Fruit fly (Drosophila melanogaster) whole organism, embryonic: ENCODE data around the gene CG33523.

Experiments used
- CG31224 ChIP-seq: fragments of 200-800 bp; sonication (Bioruptor generic); IDR thresholded peaks from 2 replicates; pipeline ENCODE4 v1.3.6; 2022; ENCODE audit warnings: missing biosample characterization, missing genetic modification characterization
- Dref ChIP-seq: fragments of 200-800 bp; sonication (Bioruptor generic); IDR thresholded peaks from 2 replicates; pipeline ENCODE4 v1.3.6; 2022; ENCODE audit warnings: missing biosample characterization, missing genetic modification characterization
- HHEX ChIP-seq: fragments of 200-800 bp; sonication (Bioruptor generic); optimal IDR thresholded peaks from 3 replicates; lab custom pipeline; 2017; ENCODE audit warnings: missing biosample characterization, mild to moderate bottlenecking, missing genetic modification characterization, missing genetic modification reagents
- Max ChIP-seq: fragments of 200-800 bp; sonication (Bioruptor generic); optimal IDR thresholded peaks from 2 replicates; lab custom pipeline; 2016; ENCODE audit warnings: missing biosample characterization, mild to moderate bottlenecking, missing genetic modification characterization
- sima ChIP-seq: fragments of 200-800 bp; sonication (Bioruptor generic); optimal IDR thresholded peaks from 2 replicates; lab custom pipeline; 2016; ENCODE audit warnings: missing biosample characterization, missing genetic modification characterization
- unpg ChIP-seq: fragments of 200-800 bp; sonication (Bioruptor generic); optimal IDR thresholded peaks from 3 replicates; lab custom pipeline; 2018; ENCODE audit warnings: missing biosample characterization, mild to moderate bottlenecking, missing genetic modification characterization, moderate library complexity
- usp ChIP-seq: fragments of >200 bp; optimal IDR thresholded peaks from 2 replicates; lab custom pipeline; 2017; ENCODE audit warnings: missing biosample characterization, missing genetic modification characterization

DNA sequence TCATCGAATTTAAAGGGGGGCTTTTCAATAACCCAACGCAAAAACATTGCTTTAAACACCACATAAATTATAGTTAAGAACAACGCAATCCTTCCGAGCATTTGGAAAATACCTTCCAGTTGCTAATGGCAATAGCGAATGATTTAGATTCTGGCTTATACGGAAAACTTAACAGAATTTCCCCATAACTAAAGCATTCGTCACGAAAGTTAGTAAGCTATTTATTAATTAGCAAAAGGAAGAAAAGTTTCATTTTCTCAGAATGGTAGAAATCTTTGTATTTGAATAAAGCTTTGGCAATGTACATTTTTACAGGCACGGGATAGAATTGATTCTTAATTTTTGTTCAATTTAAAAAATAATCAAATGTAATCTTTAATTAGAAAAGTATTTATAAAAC lies 19.7 kb upstream of the CG33523 start, which contains the start of gene CG32413:
- TF ChIP-seq sima (GFP tag; lab: Kevin White, UChicago): no peak
- TF ChIP-seq HHEX (GFP tag; lab: Kevin White, UChicago): no peak
- TF ChIP-seq CG31224 (GFP tag; lab: Robert Waterston, UW): no peak
- no peak for TF ChIP-seq Max (GFP tag; lab: Kevin White, UChicago)
- TF ChIP-seq Dref (GFP tag; lab: Robert Waterston, UW): no peak
- no peak for TF ChIP-seq unpg (GFP tag; lab: Kevin White, UChicago)
- TF ChIP-seq usp (GFP tag; lab: Kevin White, UChicago): no peak
